Worm (Caenorhabditis elegans) whole organism, young adult: ENCODE measurements around the gene T06C12.9.

Experiments used
- hsf-1 ChIP-seq: fragments of 200-800 bp; sonication (Bioruptor generic); IDR thresholded peaks from 2 replicates; pipeline ENCODE4 v1.3.6; 2022; ENCODE audit warnings: missing genetic modification reagents, missing genetic modification characterization, missing compliant biosample characterization
- lir-1 ChIP-seq: fragments of 200-800 bp; sonication (Bioruptor generic); conservative IDR thresholded peaks from 2 replicates; pipeline ENCODE4 v1.3.6; 2022; ENCODE audit warnings: missing genetic modification reagents, missing genetic modification characterization, missing compliant biosample characterization
- nfya-2 ChIP-seq: fragments of 200-800 bp; sonication (Bioruptor generic); IDR thresholded peaks from 2 replicates; pipeline ENCODE4 v1.3.6; 2022; ENCODE audit warnings: missing genetic modification reagents, missing genetic modification characterization, missing compliant biosample characterization
- unc-62 ChIP-seq: fragments of 150-350 bp; optimal IDR thresholded peaks from 2 replicates; lab custom pipeline; 2014; ENCODE audit warnings: missing biosample characterization, missing genetic modification reagents, missing genetic modification characterization

DNA sequence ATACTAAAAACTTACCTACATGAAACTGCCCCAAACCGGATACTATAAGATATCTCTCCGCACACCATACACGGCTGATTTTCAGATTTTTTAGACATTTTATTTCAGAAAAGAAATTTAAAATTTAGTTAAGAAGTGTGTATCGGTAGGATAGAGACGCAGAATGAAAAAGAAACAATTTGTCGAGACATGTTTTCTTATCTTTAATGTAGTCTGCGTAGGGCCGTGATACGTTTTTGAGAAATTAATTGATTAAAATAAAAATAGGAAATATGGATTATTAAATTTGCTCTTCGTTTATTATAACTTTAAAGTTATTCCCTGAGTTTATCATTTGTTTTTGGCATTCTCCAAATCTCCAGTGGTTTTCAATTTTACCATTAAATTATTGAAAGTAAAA is 38.4 kb upstream of the T06C12.9 start, which contains the start of gene nhr-108:
- no peak for TF ChIP-seq lir-1 (GFP tag; lab: Robert Waterston, UW)
- no peak for TF ChIP-seq unc-62 (GFP tag; lab: Kevin White, UChicago)
- TF ChIP-seq hsf-1 (GFP tag; lab: Robert Waterston, UW) = no peak
- TF ChIP-seq nfya-2 = no peak
